Fruit fly (Drosophila melanogaster) whole organism, embryonic: Measurements from ENCODE around the gene Vps2.

Experiments used
- CG12104 ChIP-seq: fragments of 200-800 bp; sonication (Bioruptor generic); optimal IDR thresholded peaks from 3 replicates; lab custom pipeline; 2016; ENCODE audit warnings: missing biosample characterization, missing genetic modification characterization
- CG15073 ChIP-seq: fragments of 200-800 bp; sonication (Bioruptor generic); optimal IDR thresholded peaks from 2 replicates; lab custom pipeline; 2016; ENCODE audit warnings: missing biosample characterization, missing genetic modification characterization
- CG17361 ChIP-seq: fragments of 200-800 bp; sonication (Bioruptor generic); IDR thresholded peaks from 3 replicates; pipeline ENCODE4 v1.3.6; 2022; ENCODE audit warnings: missing biosample characterization, missing genetic modification characterization
- Hr3 ChIP-seq: fragments of 200-800 bp; sonication (Bioruptor generic); optimal IDR thresholded peaks from 3 replicates; lab custom pipeline; 2016; ENCODE audit warnings: missing biosample characterization, missing genetic modification characterization
- Meics ChIP-seq: fragments of 200-800 bp; sonication (Bioruptor generic); optimal IDR thresholded peaks from 2 replicates; lab custom pipeline; 2017; ENCODE audit warnings: missing biosample characterization, mild to moderate bottlenecking, missing genetic modification characterization

DNA sequence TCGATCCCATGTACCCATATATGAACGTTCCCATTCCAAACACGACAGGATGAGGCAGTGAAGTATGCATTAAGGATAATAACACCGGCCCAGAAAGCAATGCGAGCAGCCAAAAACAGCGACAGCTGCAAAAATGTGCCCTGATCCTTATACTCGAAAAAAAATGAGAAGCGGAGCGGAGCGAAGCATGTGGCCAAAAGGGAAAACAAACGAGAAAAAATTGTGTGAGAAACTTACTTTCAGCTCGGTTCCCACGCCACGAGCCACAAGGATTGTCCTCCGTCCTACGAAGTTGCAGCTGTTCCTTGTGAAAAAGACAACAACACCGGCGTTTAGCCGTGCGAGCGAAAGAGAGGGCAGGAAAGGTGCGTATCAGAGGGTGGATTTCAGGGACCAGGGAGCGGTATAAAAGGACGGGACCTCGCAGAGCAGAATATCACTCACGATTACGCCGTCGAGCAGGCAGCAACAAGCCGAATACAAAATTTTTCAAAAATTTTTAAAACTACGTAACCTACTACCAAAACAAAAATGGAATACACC lies 12.8 kb upstream of the Vps2 start:
- no peak for TF ChIP-seq Hr3 (GFP tag; lab: Kevin White, UChicago)
- TF ChIP-seq CG17361 (GFP tag; lab: Robert Waterston, UW): no peak
- TF ChIP-seq CG15073 (GFP tag; lab: Kevin White, UChicago): no peak
- no peak for TF ChIP-seq CG12104 (GFP tag; lab: Kevin White, UChicago)
- TF ChIP-seq Meics (GFP tag; lab: Kevin White, UChicago): no peak
